Worm (Caenorhabditis elegans): ENCODE measurements around the gene F29B9.5.

DNA sequence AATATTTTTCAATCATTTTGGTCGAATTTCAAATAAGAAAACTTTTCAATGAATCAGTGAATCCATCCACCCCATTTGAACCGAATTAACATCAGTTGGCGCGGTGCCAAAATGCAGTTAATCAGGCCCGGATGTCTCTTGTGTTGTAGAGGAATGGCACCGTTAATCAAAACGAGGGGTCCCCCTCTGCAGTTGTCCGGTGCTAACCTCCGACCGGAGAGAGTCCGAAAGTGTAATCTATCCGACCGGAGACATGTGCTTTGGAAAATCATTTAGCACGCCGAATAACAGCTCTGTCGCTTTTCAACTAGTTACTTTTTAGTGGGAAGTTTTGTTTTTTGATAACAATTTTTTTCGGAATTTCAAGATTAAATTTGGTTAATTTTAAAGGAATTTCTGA, 7.0 kb upstream of the F29B9.5 start:
- TF ChIP-seq pqm-1 (tag; optimal IDR thresholded peaks at IDR 0.05) (no peak), nhr-237 (tag; optimal IDR thresholded peaks at IDR 0.05) (no peak), nhr-77 (tag; optimal IDR thresholded peaks at IDR 0.05) (no peak), snpc-4 (tag; optimal IDR thresholded peaks at IDR 0.05) (no peak), zip-11 (GFP tag; IDR thresholded peaks at IDR 0.05) (no peak), zfp-2 (tag; optimal IDR thresholded peaks at IDR 0.05) (no peak), F44E2.7 (GFP tag; IDR thresholded peaks at IDR 0.05) (no peak), unc-130 (GFP tag; optimal IDR thresholded peaks at IDR 0.05) (no peak), lin-13 (GFP tag; optimal IDR thresholded peaks at IDR 0.05) (no peak), ztf-11 (tag; optimal IDR thresholded peaks at IDR 0.05) (no peak), fkh-10 (GFP tag; optimal IDR thresholded peaks at IDR 0.05) (no peak), mxl-3 (GFP tag; optimal IDR thresholded peaks at IDR 0.05) (no peak)
